Worm (Caenorhabditis elegans): ENCODE data around the gene sru-13.

ce11 chrIV:12531464-12531863 is 9.0 kb upstream of the sru-13 start:
- TF ChIP-seq K12H6.12 (tag; optimal IDR thresholded peaks at IDR 0.05) (no peak), ztf-28 (GFP tag; IDR thresholded peaks at IDR 0.05) (no peak), Y67H2A.10 (GFP tag; conservative IDR thresholded peaks at IDR 0.05) (no peak), ama-1 (optimal IDR thresholded peaks at IDR 0.05) (no peak), ama-1 (GFP tag; optimal IDR thresholded peaks at IDR 0.05) (no peak)

Data from whole organism, young adult.